Worm (Caenorhabditis elegans) whole organism, midembryonic: ENCODE measurements around the gene scl-11.

Source experiments
- T22C8.4 ChIP-seq: fragments of 200-800 bp; sonication (Bioruptor generic); IDR thresholded peaks from 2 replicates; pipeline ENCODE4 v1.3.6; 2022; ENCODE audit warnings: missing genetic modification characterization, missing compliant biosample characterization
- cog-1 ChIP-seq: sonication (generic microtip); optimal IDR thresholded peaks from 2 replicates; lab custom pipeline; 2016; ENCODE audit warnings: missing genetic modification characterization, missing compliant biosample characterization
- flt-1 ChIP-seq: fragments of 200-800 bp; sonication (Bioruptor generic); IDR thresholded peaks from 2 replicates; pipeline ENCODE4 v1.3.6; 2022; ENCODE audit warnings: missing genetic modification characterization, missing compliant biosample characterization
- klf-2 ChIP-seq: fragments of 200-800 bp; sonication (Bioruptor generic); conservative IDR thresholded peaks from 2 replicates; pipeline ENCODE4 v1.3.6; 2022; ENCODE audit warnings: missing genetic modification reagents, missing genetic modification characterization, missing compliant biosample characterization
- med-1 ChIP-seq: sonication (generic microtip); optimal IDR thresholded peaks from 2 replicates; lab custom pipeline; 2017; ENCODE audit warnings: missing genetic modification characterization, mild to moderate bottlenecking, missing compliant biosample characterization, antibody characterized with exemption, missing genetic modification reagents; ENCODE audit not compliant: insufficient read depth
- tab-1 ChIP-seq: fragments of 200-800 bp; sonication (Bioruptor generic); IDR thresholded peaks from 2 replicates; pipeline ENCODE4 v1.3.6; 2022; ENCODE audit warnings: missing genetic modification characterization, missing compliant biosample characterization
- ztf-23 ChIP-seq: fragments of 200-800 bp; sonication (Bioruptor generic); IDR thresholded peaks from 2 replicates; pipeline ENCODE4 v1.3.6; 2022; ENCODE audit warnings: missing genetic modification reagents, missing genetic modification characterization, missing compliant biosample characterization
- ztf-29 ChIP-seq: fragments of 200-800 bp; sonication (Bioruptor generic); IDR thresholded peaks from 2 replicates; pipeline ENCODE4 v1.3.6; 2022; ENCODE audit warnings: missing genetic modification reagents, missing genetic modification characterization, missing compliant biosample characterization

- TF ChIP-seq ztf-29 (GFP tag; lab: Robert Waterston, UW) (no peak), T22C8.4 (GFP tag; lab: Robert Waterston, UW) (no peak), med-1 (GFP tag; lab: Kevin White, UChicago) (no peak), cog-1 (tag; lab: Kevin White, UChicago) (no peak), flt-1 (GFP tag; lab: Robert Waterston, UW) (no peak), tab-1 (no peak), ztf-23 (GFP tag; lab: Robert Waterston, UW) (no peak), klf-2 (no peak)
Observed at ce11 chrIV:13078342-13078741, 27.2 kb downstream of the scl-11 start.
